Fruit fly (Drosophila melanogaster) whole organism, adult: Measurements from ENCODE around the gene Mkp3.

Source experiments
- CG11617 ChIP-seq: fragments of 200-800 bp; sonication (Bioruptor generic); optimal IDR thresholded peaks from 2 replicates; lab custom pipeline; 2017; ENCODE audit warnings: mild to moderate bottlenecking, missing biosample characterization, missing genetic modification reagents, missing genetic modification characterization
- CG12768 ChIP-seq: fragments of 200-800 bp; sonication (Bioruptor generic); optimal IDR thresholded peaks from 2 replicates; lab custom pipeline; 2017; ENCODE audit warnings: missing biosample characterization, missing genetic modification characterization, mild to moderate bottlenecking, moderate library complexity, missing genetic modification reagents
- CG1620 ChIP-seq: fragments of 200-800 bp; sonication (Bioruptor generic); optimal IDR thresholded peaks from 2 replicates; lab custom pipeline; 2016; ENCODE audit warnings: missing biosample characterization, missing genetic modification characterization
- CG33017 ChIP-seq: fragments of 200-800 bp; sonication (Bioruptor generic); optimal IDR thresholded peaks from 2 replicates; lab custom pipeline; 2018; ENCODE audit warnings: missing biosample characterization, mild to moderate bottlenecking, missing genetic modification characterization, moderate library complexity
- CG5204 ChIP-seq: fragments of 200-800 bp; sonication (Bioruptor generic); optimal IDR thresholded peaks from 2 replicates; lab custom pipeline; 2016; ENCODE audit warnings: missing biosample characterization, missing genetic modification characterization
- CG7101 ChIP-seq: fragments of 200-800 bp; sonication (Bioruptor generic); optimal IDR thresholded peaks from 2 replicates; lab custom pipeline; 2018; ENCODE audit warnings: missing biosample characterization, mild to moderate bottlenecking, missing genetic modification characterization, moderate library complexity
- Crg-1 ChIP-seq: fragments of 200-800 bp; sonication (Bioruptor generic); optimal IDR thresholded peaks from 2 replicates; lab custom pipeline; 2016; ENCODE audit warnings: missing biosample characterization, missing genetic modification characterization
- Mnt ChIP-seq: fragments of 200-800 bp; sonication (Bioruptor generic); optimal IDR thresholded peaks from 2 replicates; lab custom pipeline; 2016; ENCODE audit warnings: missing biosample characterization, mild to moderate bottlenecking, missing genetic modification characterization
- cic ChIP-seq: fragments of 200-800 bp; sonication (Bioruptor generic); optimal IDR thresholded peaks from 2 replicates; lab custom pipeline; 2017; ENCODE audit warnings: missing biosample characterization, mild to moderate bottlenecking, missing genetic modification characterization, moderate library complexity
- pad ChIP-seq: fragments of 200-800 bp; sonication (Bioruptor generic); optimal IDR thresholded peaks from 3 replicates; lab custom pipeline; 2017; ENCODE audit warnings: missing biosample characterization, missing genetic modification characterization, mild to moderate bottlenecking, moderate library complexity, missing genetic modification reagents
- tj ChIP-seq: fragments of 200-800 bp; sonication (Bioruptor generic); optimal IDR thresholded peaks from 3 replicates; lab custom pipeline; 2017; ENCODE audit warnings: missing biosample characterization, mild to moderate bottlenecking, missing genetic modification characterization, moderate library complexity
- toe ChIP-seq: fragments of 200-800 bp; sonication (Bioruptor generic); optimal IDR thresholded peaks from 2 replicates; lab custom pipeline; 2016; ENCODE audit warnings: missing biosample characterization, missing genetic modification characterization

dm6 chr3L:19078444-19078843 is 7.8 kb downstream of the Mkp3 start:
- TF ChIP-seq pad (GFP tag; lab: Kevin White, UChicago) (no peak), CG7101 (tag; lab: Kevin White, UChicago) (no peak), CG5204 (no peak), Mnt (GFP tag; lab: Kevin White, UChicago) (no peak), toe (GFP tag; lab: Kevin White, UChicago) (no peak), CG33017 (tag; lab: Kevin White, UChicago) (no peak), tj (GFP tag; lab: Kevin White, UChicago) (no peak), CG1620 (GFP tag; lab: Kevin White, UChicago) (no peak), CG12768 (no peak), cic (GFP tag; lab: Kevin White, UChicago) (no peak), CG11617 (no peak), Crg-1 (GFP tag; lab: Kevin White, UChicago) (no peak)
